Fruit fly (Drosophila melanogaster) whole organism, embryonic: ENCODE results near the gene CG18473.

ENCODE experiments used
- Atf-2 ChIP-seq: fragments of 200-800 bp; sonication (Bioruptor generic); optimal IDR thresholded peaks from 2 replicates; lab custom pipeline; 2016; ENCODE audit warnings: missing biosample characterization, missing genetic modification characterization
- B-H1 ChIP-seq: fragments of 200-800 bp; sonication (Bioruptor generic); IDR thresholded peaks from 3 replicates; pipeline ENCODE4 v1.3.6; 2022; ENCODE audit warnings: missing biosample characterization, missing genetic modification characterization
- CG10431 ChIP-seq: fragments of 200-800 bp; sonication (Bioruptor generic); optimal IDR thresholded peaks from 3 replicates; lab custom pipeline; 2018; ENCODE audit warnings: missing biosample characterization, mild to moderate bottlenecking, missing genetic modification characterization
- CG11696 ChIP-seq: fragments of 200-800 bp; sonication (Bioruptor generic); IDR thresholded peaks from 2 replicates; pipeline ENCODE4 v1.3.6; 2022; ENCODE audit warnings: missing biosample characterization, missing genetic modification characterization
- CG12219 ChIP-seq: fragments of 200-800 bp; sonication (Bioruptor generic); optimal IDR thresholded peaks from 3 replicates; lab custom pipeline; 2018; ENCODE audit warnings: missing biosample characterization, mild to moderate bottlenecking, missing genetic modification characterization
- CG13775 ChIP-seq: fragments of 200-800 bp; sonication (Bioruptor generic); optimal IDR thresholded peaks from 3 replicates; lab custom pipeline; 2017; ENCODE audit warnings: missing biosample characterization, mild to moderate bottlenecking, missing genetic modification characterization
- CG17186 ChIP-seq: fragments of 200-800 bp; sonication (Bioruptor generic); optimal IDR thresholded peaks from 3 replicates; lab custom pipeline; 2017; ENCODE audit warnings: missing biosample characterization, missing genetic modification reagents, missing genetic modification characterization
- CG17359 ChIP-seq: fragments of 200-800 bp; sonication (Bioruptor generic); optimal IDR thresholded peaks from 3 replicates; lab custom pipeline; 2018; ENCODE audit warnings: missing biosample characterization, mild to moderate bottlenecking, missing genetic modification characterization, moderate library complexity
- CG17568 ChIP-seq: fragments of 200-800 bp; sonication (Bioruptor generic); optimal IDR thresholded peaks from 2 replicates; lab custom pipeline; 2018; ENCODE audit warnings: missing biosample characterization, mild to moderate bottlenecking, missing genetic modification characterization, moderate library complexity
- CG2120 ChIP-seq: fragments of 200-800 bp; sonication (Bioruptor generic); optimal IDR thresholded peaks from 3 replicates; lab custom pipeline; 2016; ENCODE audit warnings: missing biosample characterization, missing genetic modification characterization
- CG2875 ChIP-seq: fragments of 200-800 bp; sonication (Bioruptor generic); optimal IDR thresholded peaks from 2 replicates; lab custom pipeline; 2017; ENCODE audit warnings: missing biosample characterization, mild to moderate bottlenecking, missing genetic modification characterization, missing genetic modification reagents
- CG43689 ChIP-seq: fragments of 200-800 bp; sonication (Bioruptor generic); IDR thresholded peaks from 2 replicates; pipeline ENCODE4 v1.3.6; 2022; ENCODE audit warnings: missing biosample characterization, missing genetic modification characterization
- CG4424 ChIP-seq: fragments of 200-800 bp; sonication (Bioruptor generic); optimal IDR thresholded peaks from 3 replicates; lab custom pipeline; 2016; ENCODE audit warnings: missing biosample characterization, missing genetic modification characterization
- CG5180 ChIP-seq: fragments of 200-800 bp; sonication (Bioruptor generic); optimal IDR thresholded peaks from 3 replicates; lab custom pipeline; 2017; ENCODE audit warnings: missing biosample characterization, missing genetic modification characterization, mild to moderate bottlenecking, moderate library complexity, missing genetic modification reagents
- CG7372 ChIP-seq: fragments of 200-800 bp; sonication (Bioruptor generic); IDR thresholded peaks from 2 replicates; pipeline ENCODE4 v1.3.6; 2022; ENCODE audit warnings: missing biosample characterization, missing genetic modification characterization
- CG7786 ChIP-seq: fragments of 200-800 bp; sonication (Bioruptor generic); optimal IDR thresholded peaks from 2 replicates; lab custom pipeline; 2016; ENCODE audit warnings: missing biosample characterization, missing genetic modification characterization
- CG7839 ChIP-seq: fragments of 200-800 bp; sonication (Bioruptor generic); optimal IDR thresholded peaks from 3 replicates; lab custom pipeline; 2018; ENCODE audit warnings: missing biosample characterization, mild to moderate bottlenecking, missing genetic modification characterization, moderate library complexity
- CG8290 ChIP-seq, 3 experiments: fragments of 200-800 bp; sonication (Bioruptor generic); optimal IDR thresholded peaks; 2 replicates each; lab custom pipeline; 2016 to 2019; ENCODE audit warnings: missing biosample characterization in 3 of 3, missing genetic modification characterization in 3 of 3, mild to moderate bottlenecking in 2 of 3, moderate library complexity in 1 of 3
- CG8388 ChIP-seq: fragments of 200-800 bp; sonication (Bioruptor generic); optimal IDR thresholded peaks from 2 replicates; lab custom pipeline; 2019; ENCODE audit warnings: missing biosample characterization, mild to moderate bottlenecking, missing genetic modification characterization, moderate library complexity
- CG9932 ChIP-seq: fragments of 200-800 bp; sonication (Bioruptor generic); IDR thresholded peaks from 2 replicates; pipeline ENCODE4 v1.3.6; 2022; ENCODE audit warnings: missing biosample characterization, missing genetic modification characterization
- D19B ChIP-seq: fragments of 200-800 bp; sonication (Bioruptor generic); optimal IDR thresholded peaks from 2 replicates; lab custom pipeline; 2017; ENCODE audit warnings: missing biosample characterization, mild to moderate bottlenecking, missing genetic modification characterization
- Dek ChIP-seq: fragments of 200-800 bp; sonication (Bioruptor generic); optimal IDR thresholded peaks from 3 replicates; lab custom pipeline; 2019; ENCODE audit warnings: missing biosample characterization, mild to moderate bottlenecking, missing genetic modification characterization, moderate library complexity
- H15 ChIP-seq: fragments of 200-800 bp; sonication (Bioruptor generic); IDR thresholded peaks from 3 replicates; pipeline ENCODE4 v1.3.6; 2022; ENCODE audit warnings: missing biosample characterization, missing genetic modification characterization
- Hr78 ChIP-seq, 2 experiments: fragments of 200-800 bp in 1 of 2; fragments of >200 bp in 1 of 2; sonication (Bioruptor generic) in 1 of 2; optimal IDR thresholded peaks; 2 replicates each; lab custom pipeline; 2017 to 2019; ENCODE audit warnings: missing biosample characterization in 2 of 2, missing genetic modification characterization in 2 of 2, mild to moderate bottlenecking in 1 of 2, moderate library complexity in 1 of 2
- Hsf ChIP-seq: fragments of 200-800 bp; sonication (Bioruptor generic); optimal IDR thresholded peaks from 3 replicates; lab custom pipeline; 2016; ENCODE audit warnings: missing biosample characterization, missing genetic modification characterization
- Optix ChIP-seq: fragments of 200-800 bp; sonication (Bioruptor generic); IDR thresholded peaks from 3 replicates; pipeline ENCODE4 v1.3.6; 2022; ENCODE audit warnings: missing biosample characterization, missing genetic modification characterization
- Xbp1 ChIP-seq: fragments of 200-800 bp; sonication (Bioruptor generic); optimal IDR thresholded peaks from 3 replicates; lab custom pipeline; 2016; ENCODE audit warnings: missing biosample characterization, mild to moderate bottlenecking, missing genetic modification characterization
- bab2 ChIP-seq: fragments of 200-800 bp; sonication (Bioruptor generic); optimal IDR thresholded peaks from 2 replicates; lab custom pipeline; 2016; ENCODE audit warnings: missing biosample characterization, missing genetic modification characterization
- cas ChIP-seq: fragments of 200-800 bp; sonication (Bioruptor generic); IDR thresholded peaks from 2 replicates; pipeline ENCODE4 v1.3.6; 2022; ENCODE audit warnings: missing biosample characterization, missing genetic modification characterization
- crp ChIP-seq, 2 experiments: fragments of 200-800 bp; sonication (Bioruptor generic); optimal IDR thresholded peaks; 2 replicates in 1 of 2; 3 replicates in 1 of 2; lab custom pipeline; 2017; ENCODE audit warnings: missing biosample characterization in 2 of 2, missing genetic modification characterization in 2 of 2, mild to moderate bottlenecking in 1 of 2, moderate library complexity in 1 of 2
- dimm ChIP-seq: fragments of 200-800 bp; sonication (Bioruptor generic); IDR thresholded peaks from 2 replicates; pipeline ENCODE4 v1.3.6; 2022; ENCODE audit warnings: missing biosample characterization, missing genetic modification characterization
- esg ChIP-seq: fragments of 200-800 bp; sonication (Bioruptor generic); conservative IDR thresholded peaks from 2 replicates; pipeline ENCODE4 v1.3.6; 2022; ENCODE audit warnings: missing biosample characterization, missing genetic modification characterization
- gce ChIP-seq: fragments of 200-800 bp; sonication (Bioruptor generic); IDR thresholded peaks from 3 replicates; pipeline ENCODE4 v1.3.6; 2022; ENCODE audit warnings: missing biosample characterization, missing genetic modification characterization
- hbn ChIP-seq: fragments of 200-800 bp; sonication (Bioruptor generic); IDR thresholded peaks from 2 replicates; pipeline ENCODE4 v1.3.6; 2022; ENCODE audit warnings: missing biosample characterization, missing genetic modification characterization; ENCODE audit not compliant: partially characterized antibody
- hkb ChIP-seq, 2 experiments: fragments of 200-800 bp in 1 of 2; fragments of >200 bp in 1 of 2; sonication (Bioruptor generic) in 1 of 2; IDR thresholded peaks in 1 of 2; optimal IDR thresholded peaks in 1 of 2; 2 replicates each; pipeline versions ENCODE4 v1.3.6 to Lab custom; 2017 to 2022; ENCODE audit warnings: missing biosample characterization in 1 of 2, missing genetic modification characterization in 1 of 2
- ind ChIP-seq: fragments of 200-800 bp; sonication (Bioruptor generic); optimal IDR thresholded peaks from 3 replicates; lab custom pipeline; 2016; ENCODE audit warnings: missing biosample characterization, missing genetic modification characterization
- inv ChIP-seq: fragments of 200-800 bp; sonication (Bioruptor generic); IDR thresholded peaks from 2 replicates; pipeline ENCODE4 v1.3.6; 2022; ENCODE audit warnings: missing biosample characterization, missing genetic modification characterization; ENCODE audit not compliant: partially characterized antibody
- lab ChIP-seq: fragments of 200-800 bp; sonication (Bioruptor generic); optimal IDR thresholded peaks from 3 replicates; lab custom pipeline; 2017; ENCODE audit warnings: missing biosample characterization, missing genetic modification characterization, mild to moderate bottlenecking, moderate library complexity, missing genetic modification reagents
- mirr ChIP-seq: fragments of 200-800 bp; sonication (Bioruptor generic); optimal IDR thresholded peaks from 3 replicates; lab custom pipeline; 2018; ENCODE audit warnings: missing biosample characterization, mild to moderate bottlenecking, missing genetic modification characterization
- onecut ChIP-seq: fragments of 200-800 bp; sonication (Bioruptor generic); IDR thresholded peaks from 2 replicates; pipeline ENCODE4 v1.3.6; 2022; ENCODE audit warnings: missing biosample characterization, missing genetic modification characterization
- pita ChIP-seq: fragments of 200-800 bp; sonication (Bioruptor generic); optimal IDR thresholded peaks from 2 replicates; lab custom pipeline; 2017; ENCODE audit warnings: missing biosample characterization, mild to moderate bottlenecking, missing genetic modification characterization
- pum ChIP-seq: fragments of 200-800 bp; sonication (Bioruptor generic); optimal IDR thresholded peaks from 2 replicates; lab custom pipeline; 2016; ENCODE audit warnings: missing biosample characterization, missing genetic modification characterization
- repo ChIP-seq: fragments of 200-800 bp; sonication (Bioruptor generic); optimal IDR thresholded peaks from 2 replicates; lab custom pipeline; 2016; ENCODE audit warnings: missing biosample characterization, missing genetic modification characterization
- sob ChIP-seq: fragments of 200-800 bp; sonication (Bioruptor generic); IDR thresholded peaks from 2 replicates; pipeline ENCODE4 v1.3.6; 2022; ENCODE audit warnings: missing biosample characterization, missing genetic modification characterization
- unpg ChIP-seq: fragments of 200-800 bp; sonication (Bioruptor generic); optimal IDR thresholded peaks from 3 replicates; lab custom pipeline; 2018; ENCODE audit warnings: missing biosample characterization, mild to moderate bottlenecking, missing genetic modification characterization, moderate library complexity
- vfl ChIP-seq: fragments of 200-800 bp; sonication (Bioruptor generic); optimal IDR thresholded peaks from 2 replicates; lab custom pipeline; 2016; ENCODE audit warnings: missing biosample characterization, missing genetic modification characterization
- yki ChIP-seq: fragments of >200 bp; optimal IDR thresholded peaks from 3 replicates; lab custom pipeline; 2018

The CG18473 gene

dm6 chr3R:9340425-9341188 lies 22.5 kb upstream of the CG18473 start (continued):
- TF ChIP-seq unpg (GFP tag; lab: Kevin White, UChicago) (peak; percentile 85), D19B (GFP tag; lab: Kevin White, UChicago) (peak; percentile 96), cas (GFP tag; lab: Robert Waterston, UW) (peak; percentile 56), Dek (tag; lab: Kevin White, UChicago) (peak; percentile 92), CG7372 (peak; percentile 66), lab (GFP tag; lab: Kevin White, UChicago) (peak; percentile 91), Atf-2 (peak; percentile 53), Optix (GFP tag; lab: Robert Waterston, UW) (peak; percentile 76; the same call in 2 of the 3 replicates), hkb (optimal IDR thresholded peaks at IDR 0.05; lab: Kevin White, UChicago) (no peak), hkb (GFP tag; IDR thresholded peaks at IDR 0.05; lab: Robert Waterston, UW) (peak; percentile 79), esg (peak; percentile 74), B-H1 (GFP tag; lab: Robert Waterston, UW) (peak; percentile 55; the same call in 2 of the 3 replicates), Hr78 (GFP tag; optimal IDR thresholded peaks at IDR 0.05; lab: Kevin White, UChicago) (peak in 1 of 2 experiments; percentile 69), pita (GFP tag; lab: Kevin White, UChicago) (no peak), CG9932 (GFP tag; lab: Robert Waterston, UW) (peak; percentile 85), CG2120 (GFP tag; lab: Kevin White, UChicago) (peak; percentile 87), CG8388 (GFP tag; lab: Kevin White, UChicago) (peak; percentile 85), hbn (GFP tag; lab: Robert Waterston, UW) (no peak), CG7839 (tag; lab: Kevin White, UChicago) (peak; percentile 93), CG7786 (peak; percentile 70), ind (GFP tag; lab: Kevin White, UChicago) (peak; percentile 92), CG10431 (GFP tag; lab: Kevin White, UChicago) (peak; percentile 19), sob (GFP tag; lab: Robert Waterston, UW) (peak; percentile 87), CG8290 (GFP tag; optimal IDR thresholded peaks at IDR 0.05; lab: Kevin White, UChicago) (peak; percentile 87), CG8290 (tag; optimal IDR thresholded peaks at IDR 0.05; lab: Kevin White, UChicago) (peak; percentile 64 to 92), Xbp1 (peak; percentile 91), Hsf (GFP tag; lab: Kevin White, UChicago) (peak; percentile 71), onecut (GFP tag; lab: Robert Waterston, UW) (peak; percentile 64), dimm (GFP tag; lab: Robert Waterston, UW) (no peak; the same call in 1 of the 2 replicates), CG43689 (GFP tag; lab: Robert Waterston, UW) (no peak), repo (GFP tag; lab: Kevin White, UChicago) (peak; percentile 61), inv (no peak), gce (GFP tag; lab: Robert Waterston, UW) (no peak), mirr (GFP tag; lab: Kevin White, UChicago) (peak; percentile 73), pum (peak; percentile 55), bab2 (GFP tag; lab: Kevin White, UChicago) (peak; percentile 49), CG5180 (GFP tag; lab: Kevin White, UChicago) (peak; percentile 79), H15 (GFP tag; lab: Robert Waterston, UW) (peak; percentile 66; the same call in 2 of the 3 replicates), vfl (GFP tag; lab: Kevin White, UChicago) (peak; percentile 71), CG11696 (GFP tag; lab: Robert Waterston, UW) (0 out of 2 replicates have a peak, but pooled peaks have one; percentile 26), CG13775 (GFP tag; lab: Kevin White, UChicago) (peak; percentile 94), yki (lab: Kevin White, UChicago) (no peak), CG2875 (GFP tag; lab: Kevin White, UChicago) (peak; percentile 78), CG12219 (peak; percentile 74), CG17568 (GFP tag; lab: Kevin White, UChicago) (peak; percentile 60), CG4424 (GFP tag; lab: Kevin White, UChicago) (peak; percentile 89), crp (GFP tag; optimal IDR thresholded peaks at IDR 0.05; lab: Kevin White, UChicago) (peak in 1 of 2 experiments; percentile 37), CG17186 (GFP tag; lab: Kevin White, UChicago) (peak; percentile 3), CG17359 (tag; lab: Kevin White, UChicago) (peak; percentile 91)
